Fruit fly (Drosophila melanogaster): ENCODE measurements around the gene MTA1-like.
A peak's percentile ranks its signal among the peaks of the same experiment; 100 is the strongest.

The MTA1-like gene

DNA sequence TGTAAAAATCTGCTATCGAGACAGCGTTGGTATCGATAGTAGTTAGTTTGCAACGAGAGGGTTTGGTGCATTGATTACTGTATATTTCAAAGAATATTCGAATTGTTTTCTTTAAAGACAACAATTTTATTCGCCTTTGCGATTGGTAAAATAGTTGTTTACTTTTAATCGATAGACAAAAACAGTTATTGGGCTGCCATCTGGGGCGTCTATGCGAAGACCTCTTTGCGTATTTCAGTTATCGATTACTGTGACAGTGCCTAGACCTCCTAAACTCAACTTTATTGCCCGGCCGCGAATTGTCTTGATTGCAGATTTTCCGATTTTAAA, 35.5 kb downstream of the MTA1-like start, which contains the start of gene Atu (continued):
- TF ChIP-seq CG15601 (tag; optimal IDR thresholded peaks at IDR 0.05), result peak; percentile 28
- no peak for TF ChIP-seq CG18011 (GFP tag; optimal IDR thresholded peaks at IDR 0.05)
- TF ChIP-seq CG3838 (GFP tag; optimal IDR thresholded peaks at IDR 0.05), result no peak
- TF ChIP-seq HLH4C (GFP tag; IDR thresholded peaks at IDR 0.05; ENCODE audit: partially characterized antibody), result peak; percentile 93
- TF ChIP-seq CG10565 (GFP tag; optimal IDR thresholded peaks at IDR 0.05), result no peak
- no peak for TF ChIP-seq ATbp (GFP tag; optimal IDR thresholded peaks at IDR 0.05)
- TF ChIP-seq Dek (tag; optimal IDR thresholded peaks at IDR 0.05), result peak; percentile 13
- no peak for TF ChIP-seq jing (GFP tag; optimal IDR thresholded peaks at IDR 0.05)
- TF ChIP-seq slbo (GFP tag; IDR thresholded peaks at IDR 0.05), result peak; percentile 49; the same call in 1 of the 2 replicates
- TF ChIP-seq CG17361 (GFP tag; IDR thresholded peaks at IDR 0.05), result peak; percentile 58; the same call in 2 of the 3 replicates
- no peak for TF ChIP-seq maf-S (GFP tag; optimal IDR thresholded peaks at IDR 0.05)
- peak; percentile 7 for TF ChIP-seq Mad (GFP tag; optimal IDR thresholded peaks at IDR 0.05)
- TF ChIP-seq CG10147 (GFP tag; optimal IDR thresholded peaks at IDR 0.05), result peak; percentile 38
- peak; percentile 32 for TF ChIP-seq Dad (GFP tag; optimal IDR thresholded peaks at IDR 0.05)
- TF ChIP-seq CG16813 (GFP tag; IDR thresholded peaks at IDR 0.05; ENCODE audit: partially characterized antibody), result peak; percentile 93
- peak; percentile 31 for TF ChIP-seq twi (tag; optimal IDR thresholded peaks at IDR 0.05)
- peak; percentile 89 for TF ChIP-seq CG2129 (GFP tag; IDR thresholded peaks at IDR 0.05; ENCODE audit: partially characterized antibody)
- TF ChIP-seq onecut (GFP tag; IDR thresholded peaks at IDR 0.05), result peak; percentile 6; the same call in 1 of the 2 replicates
- TF ChIP-seq stwl (tag; optimal IDR thresholded peaks at IDR 0.05), result peak; percentile 60
- TF ChIP-seq lilli (GFP tag; optimal IDR thresholded peaks at IDR 0.05), result peak; percentile 48
- no peak for TF ChIP-seq gsb-n (tag; optimal IDR thresholded peaks at IDR 0.05)
- TF ChIP-seq CG17359 (tag; optimal IDR thresholded peaks at IDR 0.05), result peak; percentile 24
- TF ChIP-seq bab2 (GFP tag; optimal IDR thresholded peaks at IDR 0.05), result no peak
- TF ChIP-seq fd96Cb (tag; optimal IDR thresholded peaks at IDR 0.05), result no peak
- peak; percentile 29 for TF ChIP-seq Fer3 (tag; optimal IDR thresholded peaks at IDR 0.05)
- TF ChIP-seq Trl (optimal IDR thresholded peaks at IDR 0.05), result no peak
- TF ChIP-seq Trl (GFP tag; optimal IDR thresholded peaks at IDR 0.05), result peak; percentile 34
- TF ChIP-seq CG4328 (GFP tag; optimal IDR thresholded peaks at IDR 0.05), result peak; percentile 18
- TF ChIP-seq tx (GFP tag; optimal IDR thresholded peaks at IDR 0.05), result peak; percentile 12
- TF ChIP-seq CG12769 (tag; optimal IDR thresholded peaks at IDR 0.05), result peak; percentile 55
- TF ChIP-seq phol (tag; optimal IDR thresholded peaks at IDR 0.05), result peak; percentile 66

DNA sequence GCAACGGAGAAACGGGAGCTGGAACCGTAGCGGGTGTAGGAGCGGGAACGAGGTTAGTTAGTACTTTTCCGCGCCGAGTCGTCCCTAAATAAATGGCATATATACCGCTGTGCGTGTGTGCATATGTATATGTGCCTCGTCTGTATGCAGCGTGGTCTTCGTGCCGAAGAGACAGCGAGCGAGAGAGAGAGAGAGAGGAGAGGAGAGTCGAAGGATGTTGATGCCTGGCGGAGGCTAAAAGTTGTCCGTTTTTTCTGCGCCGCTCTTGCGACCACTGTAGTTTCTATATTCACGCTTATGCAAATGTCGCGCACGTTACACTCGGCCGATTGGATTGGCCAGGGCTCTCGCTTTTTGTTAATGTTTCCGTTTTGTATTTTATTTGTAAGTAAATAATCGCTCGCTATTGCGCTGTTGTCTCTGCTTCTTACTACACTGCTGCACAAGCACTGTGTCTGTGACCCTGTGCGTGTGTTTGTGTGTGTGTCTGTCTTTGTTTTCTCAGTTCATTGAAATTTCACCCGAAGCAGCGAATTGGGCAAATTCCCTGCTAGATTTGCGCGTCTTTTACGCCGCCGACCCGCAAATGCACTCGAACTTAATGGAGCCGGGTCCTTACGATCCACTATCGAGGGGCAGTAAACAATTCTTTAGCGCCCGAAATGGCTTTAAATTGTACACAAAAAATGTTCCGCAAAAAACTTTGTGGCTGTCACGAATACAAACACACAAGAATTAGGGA, 36.0 kb downstream of the MTA1-like start, which contains the start of gene Rga:
TSS of gene Rga (minus strand) at position 741 of the 742 bp plus-strand sequence.
- TF ChIP-seq B-H1 (GFP tag; IDR thresholded peaks at IDR 0.05) (no peak), Fer1 (GFP tag; optimal IDR thresholded peaks at IDR 0.05) (peak; percentile 20), crol (GFP tag; IDR thresholded peaks at IDR 0.05) (no peak), MESR4 (GFP tag; optimal IDR thresholded peaks at IDR 0.05) (peak; percentile 91), Bdp1 (GFP tag; optimal IDR thresholded peaks at IDR 0.05) (no peak), CG13624 (GFP tag; optimal IDR thresholded peaks at IDR 0.05) (peak; percentile 21), CG10431 (GFP tag; optimal IDR thresholded peaks at IDR 0.05) (peak; percentile 10), usp (GFP tag; optimal IDR thresholded peaks at IDR 0.05) (no peak), CG17385 (GFP tag; optimal IDR thresholded peaks at IDR 0.05) (peak; percentile 95), CG9727 (GFP tag; optimal IDR thresholded peaks at IDR 0.05) (peak; percentile 42), CG11695 (GFP tag; IDR thresholded peaks at IDR 0.05) (peak; percentile 79), cg (GFP tag; optimal IDR thresholded peaks at IDR 0.05) (peak; percentile 94), odd (GFP tag; optimal IDR thresholded peaks at IDR 0.05) (peak; percentile 17), gro (GFP tag; optimal IDR thresholded peaks at IDR 0.05) (no peak), CG4282 (GFP tag; optimal IDR thresholded peaks at IDR 0.05) (no peak), zfh1 (GFP tag; IDR thresholded peaks at IDR 0.05) (no peak), Trl (optimal IDR thresholded peaks at IDR 0.05) (peak; percentile 78 to 81), Trl (GFP tag; optimal IDR thresholded peaks at IDR 0.05) (no peak), NfI (GFP tag; optimal IDR thresholded peaks at IDR 0.05) (no peak), CG15479 (GFP tag; optimal IDR thresholded peaks at IDR 0.05) (peak; percentile 99), slou (GFP tag; optimal IDR thresholded peaks at IDR 0.05) (no peak), Med (GFP tag) (peak; percentile 30)
